Fruit fly (Drosophila melanogaster) whole organism, embryonic: Measurements from ENCODE around the gene Roc1b.

Source experiments
- CG14441 ChIP-seq: fragments of 200-800 bp; sonication (Bioruptor generic); IDR thresholded peaks from 2 replicates; pipeline ENCODE4 v1.3.6; 2022; ENCODE audit warnings: missing biosample characterization, missing genetic modification characterization
- CTCF ChIP-seq: fragments of 200-800 bp; sonication (Bioruptor generic); optimal IDR thresholded peaks from 2 replicates; lab custom pipeline; 2017; ENCODE audit warnings: missing biosample characterization, mild to moderate bottlenecking, missing genetic modification characterization, moderate library complexity
- danr ChIP-seq: fragments of 200-800 bp; sonication (Bioruptor generic); IDR thresholded peaks from 2 replicates; pipeline ENCODE4 v1.3.6; 2022; ENCODE audit warnings: missing biosample characterization, missing genetic modification characterization
- pum ChIP-seq: fragments of 200-800 bp; sonication (Bioruptor generic); optimal IDR thresholded peaks from 2 replicates; lab custom pipeline; 2016; ENCODE audit warnings: missing biosample characterization, missing genetic modification characterization
- schlank ChIP-seq: fragments of 200-800 bp; sonication (Bioruptor generic); optimal IDR thresholded peaks from 2 replicates; lab custom pipeline; 2018; ENCODE audit warnings: missing biosample characterization, mild to moderate bottlenecking, missing genetic modification characterization

DNA sequence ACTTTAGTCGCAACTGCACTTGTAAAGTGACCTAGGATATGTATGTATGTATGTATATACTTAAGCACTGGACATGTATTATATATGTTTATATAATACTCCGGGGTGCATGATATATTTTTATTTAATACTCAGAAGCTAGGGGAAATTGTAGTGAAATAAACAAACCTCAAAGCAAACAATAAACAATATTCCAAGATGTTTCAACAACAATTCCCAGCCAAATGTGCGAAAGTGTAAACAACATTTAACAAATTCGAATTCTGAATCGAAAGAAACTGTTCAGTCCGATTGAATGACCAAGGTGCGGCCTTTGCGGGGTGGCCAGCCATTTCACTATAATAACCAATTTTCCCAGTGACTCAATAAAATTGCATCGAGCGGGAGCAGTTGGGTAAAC is 17.7 kb upstream of the Roc1b start:
- TF ChIP-seq CG14441 (no peak), pum (GFP tag; lab: Kevin White, UChicago) (no peak), danr (no peak), schlank (no peak), CTCF (GFP tag; lab: Kevin White, UChicago) (no peak)
